Worm (Caenorhabditis elegans) whole organism, L4 larva: ENCODE results near the gene his-24.

Experiments used
- F44E2.7 ChIP-seq: fragments of 200-800 bp; sonication (Bioruptor generic); IDR thresholded peaks from 2 replicates; pipeline ENCODE4 v2.1.2; 2022; ENCODE audit warnings: missing genetic modification characterization, missing compliant biosample characterization
- F49E8.2 ChIP-seq: sonication (generic microtip); optimal IDR thresholded peaks from 2 replicates; lab custom pipeline; 2016; ENCODE audit warnings: missing compliant biosample characterization, mild to moderate bottlenecking, missing genetic modification characterization, borderline replicate concordance
- T20F7.1 ChIP-seq: fragments of 200-800 bp; sonication (Bioruptor generic); optimal IDR thresholded peaks from 2 replicates; lab custom pipeline; 2018; ENCODE audit warnings: mild to moderate bottlenecking, missing genetic modification characterization, missing compliant biosample characterization
- Y48G9A.11 ChIP-seq: fragments of 200-800 bp; sonication (Bioruptor generic); IDR thresholded peaks from 2 replicates; pipeline ENCODE4 v1.3.6; 2022; ENCODE audit warnings: missing genetic modification reagents, missing genetic modification characterization, missing compliant biosample characterization
- ZK546.5 ChIP-seq, 2 experiments: sonication (generic microtip); optimal IDR thresholded peaks; 2 replicates each; lab custom pipeline; 2017; ENCODE audit warnings: missing biosample characterization in 2 of 2, missing genetic modification characterization in 2 of 2
- ceh-44 ChIP-seq: fragments of 200-800 bp; sonication (Bioruptor generic); IDR thresholded peaks from 2 replicates; pipeline ENCODE4 v1.3.6; 2022; ENCODE audit warnings: missing genetic modification reagents, missing genetic modification characterization, missing compliant biosample characterization
- ceh-62 ChIP-seq: sonication (generic microtip); optimal IDR thresholded peaks from 2 replicates; lab custom pipeline; 2017; ENCODE audit warnings: missing biosample characterization, missing genetic modification characterization
- ces-1 ChIP-seq: fragments of 150-350 bp; sonication (generic microtip); optimal IDR thresholded peaks from 4 replicates; lab custom pipeline; 2014; ENCODE audit warnings: missing biosample characterization, missing genetic modification reagents, missing genetic modification characterization
- daf-16 ChIP-seq, 3 experiments: sonication (generic microtip); optimal IDR thresholded peaks; 2 replicates each; lab custom pipeline; 2016 to 2017; ENCODE audit warnings: missing genetic modification characterization in 3 of 3, missing genetic modification reagents in 3 of 3, mild to moderate bottlenecking in 2 of 3, missing compliant biosample characterization in 2 of 3, missing biosample characterization in 1 of 3, moderate library complexity in 1 of 3
- daf-8 ChIP-seq: fragments of 200-800 bp; sonication (Bioruptor generic); IDR thresholded peaks from 2 replicates; pipeline ENCODE4 v1.3.6; 2022; ENCODE audit warnings: missing genetic modification characterization, missing compliant biosample characterization
- dmd-6 ChIP-seq: fragments of 200-800 bp; sonication (Bioruptor generic); IDR thresholded peaks from 2 replicates; pipeline ENCODE4 v1.3.6; 2022; ENCODE audit warnings: missing genetic modification reagents, missing genetic modification characterization, missing compliant biosample characterization
- dmd-8 ChIP-seq: fragments of 200-800 bp; sonication (Bioruptor generic); IDR thresholded peaks from 2 replicates; pipeline ENCODE4 v1.3.6; 2022; ENCODE audit warnings: missing genetic modification characterization, missing compliant biosample characterization
- dmd-9 ChIP-seq: fragments of 200-800 bp; sonication (Bioruptor generic); IDR thresholded peaks from 2 replicates; pipeline ENCODE4 v1.3.6; 2022; ENCODE audit warnings: missing genetic modification reagents, missing genetic modification characterization, missing compliant biosample characterization
- dve-1 ChIP-seq: sonication (generic microtip); optimal IDR thresholded peaks from 2 replicates; lab custom pipeline; 2017; ENCODE audit warnings: antibody characterized with exemption, mild to moderate bottlenecking, missing genetic modification characterization, missing compliant biosample characterization; ENCODE audit not compliant: insufficient read depth
- egl-43 ChIP-seq: fragments of 200-800 bp; sonication (Bioruptor generic); IDR thresholded peaks from 2 replicates; pipeline ENCODE4 v1.3.6; 2022; ENCODE audit warnings: missing genetic modification reagents, missing genetic modification characterization, missing compliant biosample characterization
- gei-8 ChIP-seq: fragments of 200-800 bp; sonication (Bioruptor generic); optimal IDR thresholded peaks from 2 replicates; lab custom pipeline; 2018; ENCODE audit warnings: mild to moderate bottlenecking, missing genetic modification characterization, missing compliant biosample characterization
- hif-1 ChIP-seq, 2 experiments: sonication (generic microtip); optimal IDR thresholded peaks; 2 replicates each; lab custom pipeline; 2016 to 2017; ENCODE audit warnings: missing compliant biosample characterization in 2 of 2, missing genetic modification characterization in 2 of 2, missing genetic modification reagents in 2 of 2, missing genotype in 2 of 2, mild to moderate bottlenecking in 1 of 2
- hlh-11 ChIP-seq: fragments of 200-800 bp; sonication (Bioruptor generic); optimal IDR thresholded peaks from 2 replicates; lab custom pipeline; 2018; ENCODE audit warnings: mild to moderate bottlenecking, missing genetic modification characterization, missing compliant biosample characterization
- hmg-1.1 ChIP-seq: fragments of 200-800 bp; sonication (Bioruptor generic); IDR thresholded peaks from 2 replicates; pipeline ENCODE4 v1.3.6; 2022; ENCODE audit warnings: missing genetic modification reagents, missing genetic modification characterization, missing compliant biosample characterization
- lin-13 ChIP-seq: fragments of 150-350 bp; optimal IDR thresholded peaks from 2 replicates; lab custom pipeline; 2014; ENCODE audit warnings: missing biosample characterization, missing genetic modification reagents, missing genetic modification characterization
- lin-39 ChIP-seq: fragments of 150-350 bp; optimal IDR thresholded peaks from 2 replicates; lab custom pipeline; 2014; ENCODE audit warnings: missing biosample characterization, missing genetic modification reagents, missing genetic modification characterization
- mes-2 ChIP-seq: sonication (generic microtip); optimal IDR thresholded peaks from 2 replicates; lab custom pipeline; 2016; ENCODE audit warnings: missing genotype, mild to moderate bottlenecking, missing genetic modification characterization, missing compliant biosample characterization; ENCODE audit not compliant: poor library complexity, severe bottlenecking
- nhr-10 ChIP-seq: fragments of 150-350 bp; optimal IDR thresholded peaks from 2 replicates; lab custom pipeline; 2014; ENCODE audit warnings: missing biosample characterization, missing genetic modification characterization
- nhr-41 ChIP-seq: fragments of 200-800 bp; sonication (Bioruptor generic); IDR thresholded peaks from 2 replicates; pipeline ENCODE4 v1.3.6; 2022; ENCODE audit warnings: missing genetic modification reagents, missing genetic modification characterization, missing compliant biosample characterization
- nhr-42 ChIP-seq: fragments of 200-800 bp; sonication (Bioruptor generic); IDR thresholded peaks from 2 replicates; pipeline ENCODE4 v1.3.6; 2022; ENCODE audit warnings: missing genetic modification characterization, missing compliant biosample characterization
- nhr-77 ChIP-seq: fragments of 150-350 bp; optimal IDR thresholded peaks from 2 replicates; lab custom pipeline; 2014; ENCODE audit warnings: missing biosample characterization, missing genetic modification characterization
- snpc-4 ChIP-seq: fragments of 150-350 bp; optimal IDR thresholded peaks from 2 replicates; lab custom pipeline; 2014; ENCODE audit warnings: missing biosample characterization, missing genetic modification characterization
- tag-97 ChIP-seq: fragments of 200-800 bp; sonication (Bioruptor generic); IDR thresholded peaks from 2 replicates; pipeline ENCODE4 v1.3.6; 2022; ENCODE audit warnings: missing genetic modification characterization, missing compliant biosample characterization
- tra-1 ChIP-seq: fragments of 200-800 bp; sonication (Bioruptor generic); IDR thresholded peaks from 2 replicates; pipeline ENCODE4 v1.3.6; 2022; ENCODE audit warnings: missing genetic modification reagents, missing genetic modification characterization, missing compliant biosample characterization
- unc-130 ChIP-seq: sonication (generic microtip); optimal IDR thresholded peaks from 2 replicates; lab custom pipeline; 2016; ENCODE audit warnings: missing genetic modification reagents, missing genetic modification characterization, missing compliant biosample characterization
- unc-62 ChIP-seq, 3 experiments: fragments of 150-350 bp in 1 of 3; sonication (generic microtip); optimal IDR thresholded peaks in 2 of 3; peaks in 1 of 3; 1 replicate in 1 of 3; 2 replicates in 2 of 3; lab custom pipeline; 2014 to 2017; ENCODE audit warnings: missing biosample characterization in 3 of 3, missing genetic modification characterization in 3 of 3, missing genetic modification reagents in 3 of 3, missing genotype in 1 of 3
- zfp-2 ChIP-seq: sonication (generic microtip); optimal IDR thresholded peaks from 2 replicates; lab custom pipeline; 2016; ENCODE audit warnings: mild to moderate bottlenecking, missing genetic modification characterization, missing compliant biosample characterization
- ztf-7 ChIP-seq: fragments of 150-350 bp; optimal IDR thresholded peaks from 2 replicates; lab custom pipeline; 2014; ENCODE audit warnings: missing biosample characterization, missing genetic modification characterization

his-24 gene

ce11 chrX:14489945-14490344, at the start of gene his-24 (continued):
- TF ChIP-seq hlh-11 (peak; percentile 70), ceh-62 (tag; lab: Kevin White, UChicago) (no peak), tag-97 (GFP tag; lab: Robert Waterston, UW) (no peak)

ce11 chrX:14442321-14442720, 47.6 kb upstream of the his-24 start, which contains the start of gene F23D12.3:
Gene F23D12.3 (plus strand): TSS chrX:14442621.
- no peak for TF ChIP-seq gei-8 (GFP tag; lab: Kevin White, UChicago)
- TF ChIP-seq mes-2 (tag; lab: Kevin White, UChicago): no peak
- TF ChIP-seq hif-1 (tag; optimal IDR thresholded peaks at IDR 0.05; lab: Kevin White, UChicago): no peak
- TF ChIP-seq unc-130 (GFP tag; lab: Kevin White, UChicago): no peak
- TF ChIP-seq dve-1 (tag; lab: Kevin White, UChicago): no peak
- TF ChIP-seq Y48G9A.11 (GFP tag; lab: Robert Waterston, UW): no peak
- no peak for TF ChIP-seq egl-43 (GFP tag; lab: Robert Waterston, UW)
- no peak for TF ChIP-seq nhr-77
- TF ChIP-seq ces-1 (GFP tag; lab: Kevin White, UChicago): no peak
- TF ChIP-seq lin-13 (GFP tag; lab: Kevin White, UChicago): no peak
- no peak for TF ChIP-seq snpc-4 (tag; lab: Kevin White, UChicago)
- TF ChIP-seq hlh-11: no peak
- TF ChIP-seq F44E2.7: no peak
- TF ChIP-seq ZK546.5 (tag; optimal IDR thresholded peaks at IDR 0.05; lab: Kevin White, UChicago): no peak
- TF ChIP-seq F49E8.2: no peak
- TF ChIP-seq zfp-2 (tag; lab: Kevin White, UChicago): no peak
- TF ChIP-seq hmg-1.1: no peak
- no peak for TF ChIP-seq T20F7.1
- TF ChIP-seq, all 104 proteins: peak for 0

- TF ChIP-seq ztf-7 (tag; lab: Kevin White, UChicago) (no peak), nhr-41 (GFP tag; lab: Robert Waterston, UW) (no peak), dmd-8 (GFP tag; lab: Robert Waterston, UW) (no peak), egl-43 (GFP tag; lab: Robert Waterston, UW) (no peak), nhr-42 (GFP tag; lab: Robert Waterston, UW) (no peak), lin-39 (tag; lab: Kevin White, UChicago) (no peak), gei-8 (GFP tag; lab: Kevin White, UChicago) (no peak), daf-8 (GFP tag; lab: Robert Waterston, UW) (no peak), hmg-1.1 (no peak)
Measured at ce11 chrX:14444701-14445100, 45.2 kb upstream of the his-24 start, which contains the start of gene F23D12.4. Gene F23D12.4 (plus strand): TSS chrX:14445001.

- no peak for TF ChIP-seq F44E2.7
- no peak for TF ChIP-seq dmd-9
Measured at ce11 chrX:14447498-14447897, 42.4 kb upstream of the his-24 start.

- TF ChIP-seq ceh-62 (tag; lab: Kevin White, UChicago): no peak
- TF ChIP-seq unc-62 (GFP tag; optimal IDR thresholded peaks at IDR 0.05 in 1 of 2; lab: Kevin White, UChicago): peak in 1 of 2 experiments; percentile 32
- no peak for TF ChIP-seq unc-62 (tag; optimal IDR thresholded peaks at IDR 0.05; lab: Kevin White, UChicago)
Measured at ce11 chrX:14447910-14448309, 42.0 kb upstream of the his-24 start, which contains the start of gene jmjd-3.2. Gene jmjd-3.2 (plus strand): TSS chrX:14448210.

- TF ChIP-seq tra-1 (GFP tag; lab: Robert Waterston, UW): no peak
- TF ChIP-seq hif-1 (tag; optimal IDR thresholded peaks at IDR 0.05; lab: Kevin White, UChicago): no peak
- TF ChIP-seq ceh-44: no peak
- TF ChIP-seq daf-16 (GFP tag; optimal IDR thresholded peaks at IDR 0.05; lab: Kevin White, UChicago): peak in 1 of 2 experiments; percentile 26
- TF ChIP-seq daf-16 (tag; optimal IDR thresholded peaks at IDR 0.05; lab: Kevin White, UChicago): no peak
- no peak for TF ChIP-seq dmd-6
- no peak for TF ChIP-seq nhr-10 (tag; lab: Kevin White, UChicago)
Measured at ce11 chrX:14453735-14454134, 36.2 kb upstream of the his-24 start, which contains the start of gene F23D12.7. Gene F23D12.7 (minus strand): TSS chrX:14453835.
